Fruit fly (Drosophila melanogaster): ENCODE data around the gene PKD.

PKD gene

dm6 chr3R:18297444-18298297 lies 16.5 kb downstream of the PKD start:
- TF ChIP-seq Blimp-1 (GFP tag; optimal IDR thresholded peaks at IDR 0.05) = peak; percentile 67
- peak; percentile 61 for TF ChIP-seq zf30C (GFP tag; optimal IDR thresholded peaks at IDR 0.05)
- no peak for TF ChIP-seq prd (optimal IDR thresholded peaks at IDR 0.05)
- TF ChIP-seq prd (GFP tag; IDR thresholded peaks at IDR 0.05) = peak; percentile 40; the same call in 1 of the 3 replicates
- 0 out of 3 replicates have a peak, but pooled peaks have one; percentile 19 for TF ChIP-seq zen2 (GFP tag; IDR thresholded peaks at IDR 0.05; ENCODE audit: partially characterized antibody)
- TF ChIP-seq crp (GFP tag; optimal IDR thresholded peaks at IDR 0.05) = no peak
- TF ChIP-seq jumu (GFP tag; optimal IDR thresholded peaks at IDR 0.05) = peak; percentile 0
- TF ChIP-seq Ets65A (GFP tag) = peak; percentile 62
- TF ChIP-seq sens (GFP tag) = peak; percentile 91
- peak in 1 of 2 experiments; percentile 51 for TF ChIP-seq bsh (GFP tag; optimal IDR thresholded peaks at IDR 0.05)
- peak; percentile 30; the same call in 1 of the 2 replicates for TF ChIP-seq stc (GFP tag; IDR thresholded peaks at IDR 0.05)
- peak; percentile 12 for TF ChIP-seq CG8924 (tag; optimal IDR thresholded peaks at IDR 0.05)
- peak; percentile 39; the same call in 1 of the 2 replicates for TF ChIP-seq vvl (GFP tag; IDR thresholded peaks at IDR 0.05)
- peak; percentile 75 for TF ChIP-seq twi (tag; optimal IDR thresholded peaks at IDR 0.05)
- TF ChIP-seq CG31441 (GFP tag; IDR thresholded peaks at IDR 0.05) = 0 out of 2 replicates have a peak, but pooled peaks have one; percentile 29
- TF ChIP-seq Dbx (GFP tag; IDR thresholded peaks at IDR 0.05) = no peak
- TF ChIP-seq zfh1 (GFP tag; IDR thresholded peaks at IDR 0.05) = peak; percentile 25; the same call in 1 of the 3 replicates
- peak; percentile 13 for TF ChIP-seq ATbp (GFP tag; optimal IDR thresholded peaks at IDR 0.05)
- peak; percentile 28; the same call in 1 of the 2 replicates for TF ChIP-seq Xrp1 (GFP tag; IDR thresholded peaks at IDR 0.05)
- 0 out of 2 replicates have a peak, but pooled peaks have one; percentile 11 for TF ChIP-seq gsb (GFP tag; IDR thresholded peaks at IDR 0.05)
- TF ChIP-seq gem (tag; optimal IDR thresholded peaks at IDR 0.05) = peak; percentile 27
- no peak for TF ChIP-seq slbo (GFP tag; IDR thresholded peaks at IDR 0.05)
- TF ChIP-seq eyg (GFP tag; optimal IDR thresholded peaks at IDR 0.05) = peak; percentile 2
- TF ChIP-seq ken (GFP tag; IDR thresholded peaks at IDR 0.05) = 0 out of 3 replicates have a peak, but pooled peaks have one; percentile 55
- peak; percentile 7 for TF ChIP-seq CG11398 (GFP tag; optimal IDR thresholded peaks at IDR 0.05)
- 0 out of 2 replicates have a peak, but pooled peaks have one; percentile 17 for TF ChIP-seq CG4360 (GFP tag; IDR thresholded peaks at IDR 0.05)
- TF ChIP-seq CG11560 (tag; IDR thresholded peaks at IDR 0.05) = no peak
- peak; percentile 17 for TF ChIP-seq CG14710 (tag; optimal IDR thresholded peaks at IDR 0.05)
- TF ChIP-seq CG17328 (GFP tag; IDR thresholded peaks at IDR 0.05) = 0 out of 2 replicates have a peak, but pooled peaks have one; percentile 27
- peak in 1 of 2 experiments; percentile 94 for TF ChIP-seq Pdp1 (GFP tag; optimal IDR thresholded peaks at IDR 0.05)
- no peak for TF ChIP-seq CG16813 (GFP tag; IDR thresholded peaks at IDR 0.05; ENCODE audit: partially characterized antibody)
- TF ChIP-seq Med (GFP tag) = peak; percentile 70
- no peak for TF ChIP-seq CG3838 (GFP tag; optimal IDR thresholded peaks at IDR 0.05)
- peak; percentile 20 for TF ChIP-seq Sox102F (GFP tag; optimal IDR thresholded peaks at IDR 0.05)
- TF ChIP-seq CG11504 (tag; optimal IDR thresholded peaks at IDR 0.05) = peak; percentile 1
- peak; percentile 19 for TF ChIP-seq grau (tag; optimal IDR thresholded peaks at IDR 0.05)
- no peak for TF ChIP-seq mam (GFP tag; optimal IDR thresholded peaks at IDR 0.05)
- no peak for TF ChIP-seq CG6765 (GFP tag; optimal IDR thresholded peaks at IDR 0.05)
- TF ChIP-seq CG6813 (GFP tag; optimal IDR thresholded peaks at IDR 0.05) = no peak
- TF ChIP-seq Mes4 (GFP tag; optimal IDR thresholded peaks at IDR 0.05) = peak; percentile 5
- no peak for TF ChIP-seq Hr78 (GFP tag; optimal IDR thresholded peaks at IDR 0.05)
- TF ChIP-seq CG10209 (GFP tag; optimal IDR thresholded peaks at IDR 0.05) = no peak
- TF ChIP-seq ranshi (GFP tag; IDR thresholded peaks at IDR 0.05) = 0 out of 2 replicates have a peak, but pooled peaks have one; percentile 34
- peak; percentile 10 for TF ChIP-seq pho (GFP tag; optimal IDR thresholded peaks at IDR 0.05)
- TF ChIP-seq CG10431 (GFP tag; optimal IDR thresholded peaks at IDR 0.05) = no peak
- TF ChIP-seq CG7928 (GFP tag; optimal IDR thresholded peaks at IDR 0.05) = no peak
- peak; percentile 17 for TF ChIP-seq dmrt99B (tag; optimal IDR thresholded peaks at IDR 0.05)
